Worm (Caenorhabditis elegans) whole organism, L3 larva: ENCODE data around the gene srlf-4.
"Not testable (repeated sequence)": the region's sequence is repeated elsewhere in the genome, so short reads cannot be mapped to it uniquely, and the experiment has no call there.

Source experiments
- fos-1 ChIP-seq: fragments of 150-350 bp; optimal IDR thresholded peaks from 2 replicates; lab custom pipeline; 2014; ENCODE audit warnings: missing biosample characterization, missing genetic modification characterization
- nhr-11 ChIP-seq: fragments of 150-350 bp; optimal IDR thresholded peaks from 2 replicates; lab custom pipeline; 2014; ENCODE audit warnings: missing biosample characterization, missing genetic modification characterization
- nhr-237 ChIP-seq: fragments of 150-350 bp; optimal IDR thresholded peaks from 2 replicates; lab custom pipeline; 2014; ENCODE audit warnings: missing biosample characterization, missing genetic modification characterization
- nhr-77 ChIP-seq: fragments of 150-350 bp; optimal IDR thresholded peaks from 2 replicates; lab custom pipeline; 2014; ENCODE audit warnings: missing biosample characterization, missing genetic modification characterization
- pha-4 ChIP-seq: fragments of 150-350 bp; optimal IDR thresholded peaks from 2 replicates; lab custom pipeline; 2014; ENCODE audit warnings: missing biosample characterization, missing genetic modification reagents, missing genetic modification characterization
- tbx-2 ChIP-seq: sonication (generic microtip); optimal IDR thresholded peaks from 2 replicates; lab custom pipeline; 2016; ENCODE audit warnings: mild to moderate bottlenecking, missing genetic modification characterization, missing compliant biosample characterization
- unc-62 ChIP-seq: fragments of 150-350 bp; sonication (generic microtip); optimal IDR thresholded peaks from 4 replicates; lab custom pipeline; 2014; ENCODE audit warnings: missing biosample characterization, missing genetic modification reagents, missing genetic modification characterization

DNA sequence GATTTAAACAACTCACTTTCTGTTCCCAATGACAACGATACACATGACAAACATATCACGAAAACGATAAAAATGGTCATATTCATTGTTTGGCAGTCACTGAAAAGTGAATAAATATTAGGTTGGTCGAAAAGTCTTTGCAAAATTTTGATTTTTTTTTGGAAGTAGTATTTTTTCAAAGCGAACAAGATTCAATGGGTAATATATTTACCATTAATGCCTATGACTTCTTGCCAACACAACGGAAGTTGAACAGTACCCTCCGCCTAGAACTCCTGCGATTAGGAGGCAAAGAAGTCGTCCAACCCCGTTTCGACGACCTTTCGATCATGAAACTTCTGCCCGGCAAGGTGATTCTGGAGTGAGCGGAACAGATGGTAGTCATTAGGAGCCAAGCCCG is 49.0 kb downstream of the srlf-4 start, which contains the start of gene ZK896.1:
- TF ChIP-seq nhr-237 (tag; lab: Kevin White, UChicago); tbx-2 (tag; lab: Kevin White, UChicago); nhr-77 (tag; lab: Kevin White, UChicago); unc-62 (GFP tag; lab: Kevin White, UChicago); nhr-11 (tag; lab: Kevin White, UChicago); fos-1 (tag; lab: Kevin White, UChicago); pha-4 (tag; lab: Kevin White, UChicago): not testable (repeated sequence)
